Worm (Caenorhabditis elegans) whole organism, late embryonic: ENCODE results near the gene F02E11.3.

Experiments used
- C08G9.2 ChIP-seq: sonication (generic microtip); optimal IDR thresholded peaks from 2 replicates; lab custom pipeline; 2016; ENCODE audit warnings: mild to moderate bottlenecking, missing genetic modification characterization, moderate library complexity, missing compliant biosample characterization
- K02D7.2 ChIP-seq: sonication (generic microtip); optimal IDR thresholded peaks from 2 replicates; lab custom pipeline; 2017; ENCODE audit warnings: mild to moderate bottlenecking, missing genetic modification characterization, missing compliant biosample characterization
- Y22D7AL.16 ChIP-seq: sonication (generic microtip); optimal IDR thresholded peaks from 2 replicates; lab custom pipeline; 2016; ENCODE audit warnings: missing genetic modification characterization, missing compliant biosample characterization
- ceh-14 ChIP-seq: sonication (generic microtip); optimal IDR thresholded peaks from 2 replicates; lab custom pipeline; 2016; ENCODE audit warnings: missing genotype, missing genetic modification characterization, missing compliant biosample characterization
- ceh-2 ChIP-seq: sonication (generic microtip); optimal IDR thresholded peaks from 2 replicates; lab custom pipeline; 2016; ENCODE audit warnings: missing genotype, missing genetic modification characterization, missing compliant biosample characterization
- ceh-22 ChIP-seq: sonication (generic microtip); optimal IDR thresholded peaks from 2 replicates; lab custom pipeline; 2017; ENCODE audit warnings: missing biosample characterization, missing genetic modification characterization
- ceh-31 ChIP-seq: sonication (generic microtip); optimal IDR thresholded peaks from 2 replicates; lab custom pipeline; 2016; ENCODE audit warnings: missing genetic modification characterization, missing compliant biosample characterization
- ceh-48 ChIP-seq: sonication (generic microtip); optimal IDR thresholded peaks from 2 replicates; lab custom pipeline; 2016; ENCODE audit warnings: missing genetic modification characterization, inconsistent platforms, missing compliant biosample characterization
- ceh-6 ChIP-seq: fragments of 200-800 bp; sonication (Bioruptor generic); optimal IDR thresholded peaks from 2 replicates; lab custom pipeline; 2018; ENCODE audit warnings: mild to moderate bottlenecking, missing genetic modification characterization, missing compliant biosample characterization
- ceh-9 ChIP-seq: sonication (generic microtip); optimal IDR thresholded peaks from 2 replicates; lab custom pipeline; 2016; ENCODE audit warnings: mild to moderate bottlenecking, missing genetic modification characterization, inconsistent platforms, missing compliant biosample characterization
- che-1 ChIP-seq: sonication (generic microtip); optimal IDR thresholded peaks from 2 replicates; lab custom pipeline; 2016; ENCODE audit warnings: mild to moderate bottlenecking, missing genetic modification characterization, missing compliant biosample characterization
- dmd-4 ChIP-seq: sonication (generic microtip); optimal IDR thresholded peaks from 2 replicates; lab custom pipeline; 2016; ENCODE audit warnings: borderline replicate concordance, missing genetic modification characterization, missing compliant biosample characterization
- dve-1 ChIP-seq: sonication (generic microtip); optimal IDR thresholded peaks from 2 replicates; lab custom pipeline; 2017; ENCODE audit warnings: antibody characterized with exemption, mild to moderate bottlenecking, missing genetic modification characterization, missing compliant biosample characterization
- ets-4 ChIP-seq: sonication (generic microtip); optimal IDR thresholded peaks from 2 replicates; lab custom pipeline; 2016; ENCODE audit warnings: missing genetic modification characterization, missing compliant biosample characterization
- fkh-6 ChIP-seq: sonication (generic microtip); optimal IDR thresholded peaks from 2 replicates; lab custom pipeline; 2016; ENCODE audit warnings: missing genetic modification characterization, missing compliant biosample characterization
- gmeb-2 ChIP-seq: sonication (generic microtip); optimal IDR thresholded peaks from 2 replicates; lab custom pipeline; 2016; ENCODE audit warnings: missing genetic modification characterization, inconsistent platforms, missing compliant biosample characterization
- hlh-13 ChIP-seq: fragments of 200-800 bp; sonication (Bioruptor generic); optimal IDR thresholded peaks from 2 replicates; lab custom pipeline; 2018; ENCODE audit warnings: mild to moderate bottlenecking, missing genetic modification characterization, missing compliant biosample characterization
- hlh-30 ChIP-seq: sonication (generic microtip); optimal IDR thresholded peaks from 2 replicates; lab custom pipeline; 2017; ENCODE audit warnings: antibody characterized with exemption, missing genetic modification characterization, missing compliant biosample characterization; ENCODE audit not compliant: insufficient read depth
- hlh-6 ChIP-seq: sonication (generic microtip); optimal IDR thresholded peaks from 2 replicates; lab custom pipeline; 2016; ENCODE audit warnings: missing genotype, missing genetic modification characterization, missing compliant biosample characterization
- hlh-8 ChIP-seq: sonication (generic microtip); optimal IDR thresholded peaks from 2 replicates; lab custom pipeline; 2016; ENCODE audit warnings: missing genotype, missing genetic modification characterization, missing compliant biosample characterization
- lim-6 ChIP-seq: sonication (generic microtip); optimal IDR thresholded peaks from 2 replicates; lab custom pipeline; 2016; ENCODE audit warnings: missing genetic modification characterization, missing compliant biosample characterization
- lin-11 ChIP-seq: fragments of 200-800 bp; sonication (Bioruptor generic); optimal IDR thresholded peaks from 2 replicates; lab custom pipeline; 2018; ENCODE audit warnings: mild to moderate bottlenecking, missing genetic modification characterization, missing compliant biosample characterization
- madf-2 ChIP-seq: sonication (generic microtip); optimal IDR thresholded peaks from 2 replicates; lab custom pipeline; 2017; ENCODE audit warnings: missing genetic modification characterization, missing compliant biosample characterization
- mec-3 ChIP-seq: sonication (generic microtip); optimal IDR thresholded peaks from 2 replicates; lab custom pipeline; 2016; ENCODE audit warnings: borderline replicate concordance, missing genetic modification characterization, missing compliant biosample characterization
- nhr-11 ChIP-seq: fragments of 150-350 bp; optimal IDR thresholded peaks from 2 replicates; lab custom pipeline; 2014; ENCODE audit warnings: missing biosample characterization, missing genetic modification characterization
- npax-4 ChIP-seq: sonication (generic microtip); optimal IDR thresholded peaks from 2 replicates; lab custom pipeline; 2016; ENCODE audit warnings: missing genetic modification characterization, missing compliant biosample characterization
- pag-3 ChIP-seq: sonication (generic microtip); optimal IDR thresholded peaks from 2 replicates; lab custom pipeline; 2016; ENCODE audit warnings: missing compliant biosample characterization, missing genetic modification characterization, borderline replicate concordance
- pat-9 ChIP-seq: fragments of 200-800 bp; sonication (Bioruptor generic); optimal IDR thresholded peaks from 2 replicates; lab custom pipeline; 2018; ENCODE audit warnings: mild to moderate bottlenecking, missing genetic modification characterization, moderate library complexity, missing compliant biosample characterization
- pha-2 ChIP-seq: sonication (generic microtip); optimal IDR thresholded peaks from 2 replicates; lab custom pipeline; 2017; ENCODE audit warnings: mild to moderate bottlenecking, missing genetic modification characterization, missing compliant biosample characterization
- pha-4 ChIP-seq: fragments of 150-350 bp; optimal IDR thresholded peaks from 2 replicates; lab custom pipeline; 2018; ENCODE audit warnings: missing biosample characterization, missing genetic modification reagents, missing genetic modification characterization
- pros-1 ChIP-seq: fragments of 150-350 bp; optimal IDR thresholded peaks from 2 replicates; lab custom pipeline; 2014; ENCODE audit warnings: missing biosample characterization, missing genetic modification reagents, missing genetic modification characterization
- rnt-1 ChIP-seq: sonication (generic microtip); optimal IDR thresholded peaks from 2 replicates; lab custom pipeline; 2016; ENCODE audit warnings: missing genetic modification characterization, missing compliant biosample characterization
- sdc-2 ChIP-seq: sonication (generic microtip); optimal IDR thresholded peaks from 2 replicates; lab custom pipeline; 2016; ENCODE audit warnings: missing genotype, missing genetic modification characterization, missing compliant biosample characterization
- sox-2 ChIP-seq: fragments of 200-800 bp; sonication (Bioruptor generic); IDR thresholded peaks from 2 replicates; pipeline ENCODE4 v1.3.6; 2022; ENCODE audit warnings: missing genetic modification reagents, missing genetic modification characterization, missing compliant biosample characterization
- syd-9 ChIP-seq: sonication (generic microtip); optimal IDR thresholded peaks from 2 replicates; lab custom pipeline; 2016; ENCODE audit warnings: mild to moderate bottlenecking, missing genetic modification characterization, moderate library complexity, missing compliant biosample characterization
- ttx-3 ChIP-seq: sonication (generic microtip); optimal IDR thresholded peaks from 2 replicates; lab custom pipeline; 2016; ENCODE audit warnings: missing genetic modification reagents, missing genetic modification characterization, missing compliant biosample characterization
- unc-3 ChIP-seq, 2 experiments: fragments of 200-800 bp in 1 of 2; sonication (Bioruptor generic) in 1 of 2; sonication (generic microtip) in 1 of 2; conservative IDR thresholded peaks in 1 of 2; optimal IDR thresholded peaks in 1 of 2; 2 replicates each; pipeline versions ENCODE4 v1.3.6 to Lab custom; 2016 to 2022; ENCODE audit warnings: missing compliant biosample characterization in 2 of 2, missing genetic modification characterization in 2 of 2, missing genetic modification reagents in 1 of 2
- unc-55 ChIP-seq: sonication (generic microtip); optimal IDR thresholded peaks from 2 replicates; lab custom pipeline; 2017; ENCODE audit warnings: missing biosample characterization, missing genetic modification reagents, missing genetic modification characterization
- unc-86 ChIP-seq: sonication (generic microtip); optimal IDR thresholded peaks from 2 replicates; lab custom pipeline; 2016; ENCODE audit warnings: missing genetic modification characterization, missing compliant biosample characterization
- ztf-16 ChIP-seq: sonication (generic microtip); optimal IDR thresholded peaks from 2 replicates; lab custom pipeline; 2017; ENCODE audit warnings: missing genetic modification characterization, missing compliant biosample characterization

F02E11.3 gene

ce11 chrII:3262504-3262903, 12.3 kb downstream of the F02E11.3 start, which contains the start of gene F02E11.2:
TSS of gene F02E11.2 (plus strand) at chrII:3262804.
- no peak for TF ChIP-seq hlh-6 (tag; lab: Kevin White, UChicago)
- no peak for TF ChIP-seq ceh-2
- no peak for TF ChIP-seq syd-9 (tag; lab: Kevin White, UChicago)
- TF ChIP-seq mec-3 (tag; lab: Kevin White, UChicago): no peak
- no peak for TF ChIP-seq unc-86 (tag; lab: Kevin White, UChicago)
- no peak for TF ChIP-seq ttx-3 (tag; lab: Kevin White, UChicago)
- no peak for TF ChIP-seq ceh-14 (tag; lab: Kevin White, UChicago)
- TF ChIP-seq hlh-8 (tag; lab: Kevin White, UChicago): no peak
- TF ChIP-seq sdc-2: no peak
- TF ChIP-seq pha-4: no peak
- TF ChIP-seq unc-55: no peak

- no peak for TF ChIP-seq ceh-31 (tag; lab: Kevin White, UChicago)
- no peak for TF ChIP-seq npax-4 (tag; lab: Kevin White, UChicago)
- TF ChIP-seq C08G9.2 (tag; lab: Kevin White, UChicago): no peak
- TF ChIP-seq pha-2 (tag; lab: Kevin White, UChicago): no peak
Measured at ce11 chrII:3259254-3259653, 15.6 kb downstream of the F02E11.3 start, which contains the start of gene gcy-19. TSS of gene gcy-19 (minus strand) at chrII:3259354.

ce11 chrII:3251782-3252181, 23.0 kb downstream of the F02E11.3 start:
- no peak for TF ChIP-seq lin-11 (tag; lab: Kevin White, UChicago)
- no peak for TF ChIP-seq sox-2 (GFP tag; lab: Robert Waterston, UW)
- TF ChIP-seq nhr-11 (tag; lab: Kevin White, UChicago): no peak
- no peak for TF ChIP-seq ceh-9 (tag; lab: Kevin White, UChicago)
- no peak for TF ChIP-seq hlh-13 (GFP tag; lab: Kevin White, UChicago)
- TF ChIP-seq dve-1: no peak
- TF ChIP-seq syd-9 (tag; lab: Kevin White, UChicago): no peak
- no peak for TF ChIP-seq madf-2
- TF ChIP-seq ets-4 (tag; lab: Kevin White, UChicago): no peak
- no peak for TF ChIP-seq K02D7.2 (tag; lab: Kevin White, UChicago)
- no peak for TF ChIP-seq ceh-6 (GFP tag; lab: Kevin White, UChicago)
- no peak for TF ChIP-seq gmeb-2 (tag; lab: Kevin White, UChicago)
- no peak for TF ChIP-seq pros-1 (tag; lab: Kevin White, UChicago)
- no peak for TF ChIP-seq mec-3 (tag; lab: Kevin White, UChicago)
- TF ChIP-seq unc-55: no peak

- TF ChIP-seq ets-4 (tag; lab: Kevin White, UChicago): no peak
- TF ChIP-seq fkh-6 (tag; lab: Kevin White, UChicago): no peak
- no peak for TF ChIP-seq dmd-4 (tag; lab: Kevin White, UChicago)
- TF ChIP-seq nhr-11 (tag; lab: Kevin White, UChicago): no peak
- no peak for TF ChIP-seq unc-3 (GFP tag; conservative IDR thresholded peaks at IDR 0.05; lab: Robert Waterston, UW)
- no peak for TF ChIP-seq unc-3 (tag; optimal IDR thresholded peaks at IDR 0.05; lab: Kevin White, UChicago)
- no peak for TF ChIP-seq ceh-22 (tag; lab: Kevin White, UChicago)
Measured at ce11 chrII:3250195-3250594, 24.6 kb downstream of the F02E11.3 start.

- TF ChIP-seq hlh-30 (tag; lab: Kevin White, UChicago): no peak
- no peak for TF ChIP-seq che-1 (tag; lab: Kevin White, UChicago)
- no peak for TF ChIP-seq sdc-2
- no peak for TF ChIP-seq pag-3 (tag; lab: Kevin White, UChicago)
- no peak for TF ChIP-seq npax-4 (tag; lab: Kevin White, UChicago)
- no peak for TF ChIP-seq Y22D7AL.16
- no peak for TF ChIP-seq ceh-2
- no peak for TF ChIP-seq ztf-16 (tag; lab: Kevin White, UChicago)
- no peak for TF ChIP-seq lin-11 (tag; lab: Kevin White, UChicago)
- no peak for TF ChIP-seq pat-9 (tag; lab: Kevin White, UChicago)
- no peak for TF ChIP-seq ceh-14 (tag; lab: Kevin White, UChicago)
- no peak for TF ChIP-seq ceh-9 (tag; lab: Kevin White, UChicago)
- TF ChIP-seq K02D7.2 (tag; lab: Kevin White, UChicago): no peak
- TF ChIP-seq lim-6 (tag; lab: Kevin White, UChicago): no peak
- no peak for TF ChIP-seq ceh-48 (tag; lab: Kevin White, UChicago)
- TF ChIP-seq rnt-1 (tag; lab: Kevin White, UChicago): no peak
- TF ChIP-seq, all 69 proteins: peak for 0
Measured at ce11 chrII:3249406-3249805, 25.4 kb downstream of the F02E11.3 start, which contains the start of gene clec-124. TSS of gene clec-124 (plus strand) at chrII:3249706.
